Fruit fly (Drosophila melanogaster) whole organism: ENCODE measurements around the gene CG14042.

Source experiments
- CG8478 ChIP-seq: fragments of >200 bp; optimal IDR thresholded peaks from 2 replicates; lab custom pipeline; 2018; ENCODE audit warnings: inconsistent platforms
- EcR ChIP-seq, 2 experiments: fragments of >200 bp; optimal IDR thresholded peaks; 2 replicates each; lab custom pipeline; 2017; ENCODE audit warnings: missing biosample characterization in 2 of 2, missing genetic modification characterization in 2 of 2, missing genetic modification reagents in 2 of 2
- pan ChIP-seq: fragments of >200 bp; optimal IDR thresholded peaks from 2 replicates; lab custom pipeline; 2017
- psq ChIP-seq: fragments of >200 bp; optimal IDR thresholded peaks from 2 replicates; lab custom pipeline; 2017
- usp ChIP-seq: fragments of >200 bp; optimal IDR thresholded peaks from 2 replicates; lab custom pipeline; 2017; ENCODE audit warnings: missing biosample characterization, missing genetic modification characterization, mixed read lengths

- TF ChIP-seq usp (GFP tag; lab: Kevin White, UChicago) (no peak), psq (lab: Kevin White, UChicago) (no peak), EcR (GFP tag; optimal IDR thresholded peaks at IDR 0.05; lab: Kevin White, UChicago) (no peak), CG8478 (lab: Kevin White, UChicago) (no peak), pan (lab: Kevin White, UChicago) (no peak)
Observed at dm6 chr2L:5059645-5060254, 22.2 kb downstream of the CG14042 start, which contains the start of gene Rpn11.
